Worm (Caenorhabditis elegans) whole organism, L1 larva: ENCODE measurements around the gene C50D2.7.

Experiments used
- aly-2 ChIP-seq: fragments of 150-350 bp; optimal IDR thresholded peaks from 2 replicates; lab custom pipeline; 2014; ENCODE audit warnings: missing biosample characterization, missing genetic modification characterization
- ces-1 ChIP-seq: fragments of 150-350 bp; optimal IDR thresholded peaks from 2 replicates; lab custom pipeline; 2014; ENCODE audit warnings: missing biosample characterization, missing genetic modification reagents, missing genetic modification characterization
- dpl-1 ChIP-seq, 3 experiments: fragments of 150-350 bp in 2 of 3; sonication (generic microtip) in 1 of 3; optimal IDR thresholded peaks; 2 replicates each; lab custom pipeline; 2014 to 2017; ENCODE audit warnings: missing biosample characterization in 3 of 3, missing genetic modification characterization in 3 of 3, missing genetic modification reagents in 3 of 3
- ets-5 ChIP-seq: fragments of 200-800 bp; sonication (Bioruptor generic); IDR thresholded peaks from 2 replicates; pipeline ENCODE4 v1.3.6; 2022; ENCODE audit warnings: missing genetic modification characterization, missing compliant biosample characterization
- fkh-10 ChIP-seq: sonication (generic microtip); optimal IDR thresholded peaks from 2 replicates; lab custom pipeline; 2017; ENCODE audit warnings: missing biosample characterization, missing genetic modification reagents, missing genetic modification characterization
- lin-39 ChIP-seq: fragments of 150-350 bp; optimal IDR thresholded peaks from 2 replicates; lab custom pipeline; 2014; ENCODE audit warnings: missing biosample characterization, missing genetic modification reagents, missing genetic modification characterization
- nhr-237 ChIP-seq: fragments of 150-350 bp; optimal IDR thresholded peaks from 2 replicates; lab custom pipeline; 2014; ENCODE audit warnings: missing biosample characterization, missing genetic modification characterization
- unc-130 ChIP-seq: fragments of 150-350 bp; optimal IDR thresholded peaks from 2 replicates; lab custom pipeline; 2017; ENCODE audit warnings: missing biosample characterization, missing genetic modification characterization, inconsistent platforms
- unc-62 ChIP-seq: fragments of 150-350 bp; optimal IDR thresholded peaks from 2 replicates; lab custom pipeline; 2014; ENCODE audit warnings: missing biosample characterization, missing genetic modification reagents, missing genetic modification characterization

DNA sequence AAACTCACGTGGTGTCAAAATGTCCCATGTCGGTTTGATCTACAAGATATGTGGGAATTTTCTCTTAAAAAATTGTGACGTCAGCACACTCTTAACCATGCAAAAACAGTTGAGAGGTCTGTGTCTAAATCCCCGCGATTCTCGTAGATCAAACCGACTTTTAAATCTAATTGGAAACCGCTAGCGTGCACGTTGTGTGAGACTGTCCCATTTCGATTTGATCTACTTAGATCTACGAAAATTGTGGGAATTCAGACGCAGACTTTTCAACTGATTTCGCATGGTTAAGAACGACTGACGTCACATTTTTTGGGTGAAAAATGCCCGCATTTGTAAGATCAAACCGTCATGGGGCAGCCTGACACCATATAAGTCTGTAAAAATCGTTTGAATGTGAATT lies 37.2 kb downstream of the C50D2.7 start:
- no peak for TF ChIP-seq fkh-10 (GFP tag; lab: Kevin White, UChicago)
- TF ChIP-seq unc-130 (tag; lab: Kevin White, UChicago): no peak
- no peak for TF ChIP-seq nhr-237 (tag; lab: Kevin White, UChicago)
- no peak for TF ChIP-seq ets-5 (GFP tag; lab: Robert Waterston, UW)
- no peak for TF ChIP-seq dpl-1 (GFP tag; optimal IDR thresholded peaks at IDR 0.05; lab: Kevin White, UChicago)
- TF ChIP-seq ces-1: no peak
- no peak for TF ChIP-seq lin-39
- no peak for TF ChIP-seq aly-2 (tag; lab: Kevin White, UChicago)
- no peak for TF ChIP-seq unc-62 (GFP tag; lab: Kevin White, UChicago)
